Worm (Caenorhabditis elegans) whole organism, mixed stage, embryonic: ENCODE results near the gene T22G5.1.

Experiments
- blmp-1 ChIP-seq: fragments of 150-350 bp; optimal IDR thresholded peaks from 2 replicates; lab custom pipeline; 2014; ENCODE audit warnings: missing biosample characterization, missing genetic modification characterization
- ceh-39 ChIP-seq: fragments of 150-350 bp; optimal IDR thresholded peaks from 2 replicates; lab custom pipeline; 2014; ENCODE audit warnings: missing biosample characterization, missing genetic modification characterization
- ham-2 ChIP-seq: fragments of 200-800 bp; sonication (Bioruptor generic); optimal IDR thresholded peaks from 2 replicates; lab custom pipeline; 2018; ENCODE audit warnings: mild to moderate bottlenecking, missing genetic modification characterization, missing compliant biosample characterization
- nhr-237 ChIP-seq: fragments of 150-350 bp; optimal IDR thresholded peaks from 2 replicates; lab custom pipeline; 2014; ENCODE audit warnings: missing biosample characterization, missing genetic modification characterization
- nhr-76 ChIP-seq: sonication (generic microtip); optimal IDR thresholded peaks from 2 replicates; lab custom pipeline; 2017; ENCODE audit warnings: missing biosample characterization, missing genetic modification characterization
- snpc-4 ChIP-seq: fragments of 150-350 bp; optimal IDR thresholded peaks from 2 replicates; lab custom pipeline; 2014; ENCODE audit warnings: missing biosample characterization, missing genetic modification characterization
- unc-39 ChIP-seq: fragments of 150-350 bp; optimal IDR thresholded peaks from 2 replicates; lab custom pipeline; 2014; ENCODE audit warnings: missing biosample characterization, missing genetic modification characterization
- unc-62 ChIP-seq: fragments of 150-350 bp; optimal IDR thresholded peaks from 2 replicates; lab custom pipeline; 2014; ENCODE audit warnings: missing biosample characterization, missing genetic modification reagents, missing genetic modification characterization
- zip-8 ChIP-seq: fragments of 150-350 bp; optimal IDR thresholded peaks from 2 replicates; lab custom pipeline; 2014; ENCODE audit warnings: missing biosample characterization, missing genetic modification characterization

DNA sequence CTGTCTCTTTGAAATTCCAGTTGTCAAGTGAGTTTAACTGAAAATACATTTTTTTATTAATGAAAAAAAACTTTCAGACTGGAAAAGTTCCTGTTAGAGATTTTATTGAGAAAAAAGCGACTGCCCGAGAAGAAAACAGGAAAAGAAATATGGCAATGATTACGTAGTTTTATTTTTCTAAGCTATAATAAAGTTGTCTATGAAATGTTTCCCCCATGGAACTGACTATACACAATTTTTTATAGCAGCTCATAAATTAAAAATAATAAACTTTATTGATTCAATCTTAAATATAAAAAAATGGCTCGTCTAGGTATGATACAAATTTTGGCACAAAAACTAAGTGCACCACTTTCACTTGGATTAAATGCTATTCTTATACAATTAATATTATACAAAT lies 25.9 kb downstream of the T22G5.1 start, which contains the start of gene C06B3.1:
- TF ChIP-seq blmp-1 (no peak), nhr-237 (no peak), zip-8 (tag; lab: Kevin White, UChicago) (no peak), unc-62 (GFP tag; lab: Kevin White, UChicago) (no peak), unc-39 (tag; lab: Kevin White, UChicago) (no peak), ceh-39 (tag; lab: Kevin White, UChicago) (no peak), snpc-4 (no peak), ham-2 (GFP tag; lab: Kevin White, UChicago) (no peak), nhr-76 (tag; lab: Kevin White, UChicago) (no peak)
